Fruit fly (Drosophila melanogaster) whole organism, embryonic: ENCODE measurements around the gene anox.
A peak's percentile ranks its signal among the peaks of the same experiment; 100 is the strongest.

ENCODE experiments used
- Ada2b ChIP-seq: fragments of 200-800 bp; sonication (Bioruptor generic); IDR thresholded peaks from 2 replicates; pipeline ENCODE4 v1.3.6; 2022; ENCODE audit warnings: missing biosample characterization, missing genetic modification characterization
- B-H1 ChIP-seq: fragments of 200-800 bp; sonication (Bioruptor generic); IDR thresholded peaks from 3 replicates; pipeline ENCODE4 v1.3.6; 2022; ENCODE audit warnings: missing biosample characterization, missing genetic modification characterization
- CG10366 ChIP-seq: fragments of 200-800 bp; sonication (Bioruptor generic); IDR thresholded peaks from 2 replicates; pipeline ENCODE4 v1.3.6; 2022; ENCODE audit warnings: missing biosample characterization, missing genetic modification characterization
- CG10959 ChIP-seq: fragments of 200-800 bp; sonication (Bioruptor generic); IDR thresholded peaks from 2 replicates; pipeline ENCODE4 v1.3.6; 2022; ENCODE audit warnings: missing biosample characterization, missing genetic modification characterization
- CG1233 ChIP-seq: fragments of 200-800 bp; sonication (Bioruptor generic); optimal IDR thresholded peaks from 4 replicates; lab custom pipeline; 2018; ENCODE audit warnings: missing biosample characterization, mild to moderate bottlenecking, missing genetic modification characterization
- CG12769 ChIP-seq: fragments of 200-800 bp; sonication (Bioruptor generic); optimal IDR thresholded peaks from 2 replicates; lab custom pipeline; 2019; ENCODE audit warnings: missing biosample characterization, mild to moderate bottlenecking, missing genetic modification characterization, moderate library complexity
- CG13775 ChIP-seq: fragments of 200-800 bp; sonication (Bioruptor generic); optimal IDR thresholded peaks from 3 replicates; lab custom pipeline; 2017; ENCODE audit warnings: missing biosample characterization, mild to moderate bottlenecking, missing genetic modification characterization
- CG14710 ChIP-seq: fragments of 200-800 bp; sonication (Bioruptor generic); optimal IDR thresholded peaks from 3 replicates; lab custom pipeline; 2019; ENCODE audit warnings: missing biosample characterization, mild to moderate bottlenecking, missing genetic modification characterization, moderate library complexity
- CG15269 ChIP-seq: fragments of 200-800 bp; sonication (Bioruptor generic); optimal IDR thresholded peaks from 2 replicates; lab custom pipeline; 2018; ENCODE audit warnings: missing biosample characterization, mild to moderate bottlenecking, missing genetic modification characterization, moderate library complexity
- CG15514 ChIP-seq: fragments of 200-800 bp; sonication (Bioruptor generic); optimal IDR thresholded peaks from 3 replicates; lab custom pipeline; 2017; ENCODE audit warnings: missing biosample characterization, missing genetic modification characterization, mild to moderate bottlenecking, moderate library complexity, missing genetic modification reagents
- CG17328 ChIP-seq: fragments of 200-800 bp; sonication (Bioruptor generic); IDR thresholded peaks from 2 replicates; pipeline ENCODE4 v1.3.6; 2022; ENCODE audit warnings: missing biosample characterization, missing genetic modification characterization
- CG31224 ChIP-seq: fragments of 200-800 bp; sonication (Bioruptor generic); IDR thresholded peaks from 2 replicates; pipeline ENCODE4 v1.3.6; 2022; ENCODE audit warnings: missing biosample characterization, missing genetic modification characterization
- CG3407 ChIP-seq: fragments of 200-800 bp; sonication (Bioruptor generic); optimal IDR thresholded peaks from 2 replicates; lab custom pipeline; 2018; ENCODE audit warnings: missing biosample characterization, mild to moderate bottlenecking, missing genetic modification characterization
- CG3995 ChIP-seq: fragments of 200-800 bp; sonication (Bioruptor generic); optimal IDR thresholded peaks from 3 replicates; lab custom pipeline; 2016; ENCODE audit warnings: missing biosample characterization, missing genetic modification characterization
- CG4282 ChIP-seq: fragments of 200-800 bp; sonication (Bioruptor generic); optimal IDR thresholded peaks from 2 replicates; lab custom pipeline; 2016; ENCODE audit warnings: missing biosample characterization, missing genetic modification characterization
- CG4707 ChIP-seq: fragments of 200-800 bp; sonication (Bioruptor generic); optimal IDR thresholded peaks from 2 replicates; lab custom pipeline; 2018; ENCODE audit warnings: missing biosample characterization, mild to moderate bottlenecking, missing genetic modification characterization, moderate library complexity
- CG6854 ChIP-seq: fragments of 200-800 bp; sonication (Bioruptor generic); optimal IDR thresholded peaks from 3 replicates; lab custom pipeline; 2017; ENCODE audit warnings: missing biosample characterization, mild to moderate bottlenecking, missing genetic modification characterization
- CG8359 ChIP-seq: fragments of 200-800 bp; sonication (Bioruptor generic); optimal IDR thresholded peaks from 2 replicates; lab custom pipeline; 2017; ENCODE audit warnings: missing biosample characterization, mild to moderate bottlenecking, missing genetic modification characterization, borderline replicate concordance
- CG8478 ChIP-seq: fragments of >200 bp; optimal IDR thresholded peaks from 2 replicates; lab custom pipeline; 2018
- CG8765 ChIP-seq: fragments of 200-800 bp; sonication (Bioruptor generic); IDR thresholded peaks from 2 replicates; pipeline ENCODE4 v1.3.6; 2022; ENCODE audit warnings: missing biosample characterization, missing genetic modification characterization
- Camta ChIP-seq: fragments of 200-800 bp; sonication (Bioruptor generic); optimal IDR thresholded peaks from 2 replicates; lab custom pipeline; 2016; ENCODE audit warnings: missing biosample characterization, missing genetic modification characterization
- Chrac-16 ChIP-seq: fragments of 200-800 bp; sonication (Bioruptor generic); optimal IDR thresholded peaks from 3 replicates; lab custom pipeline; 2016; ENCODE audit warnings: missing biosample characterization, missing genetic modification characterization
- Dad ChIP-seq: fragments of 200-800 bp; sonication (Bioruptor generic); optimal IDR thresholded peaks from 3 replicates; lab custom pipeline; 2016; ENCODE audit warnings: missing biosample characterization, missing genetic modification characterization
- NK7.1 ChIP-seq: fragments of 200-800 bp; sonication (Bioruptor generic); optimal IDR thresholded peaks from 3 replicates; lab custom pipeline; 2016; ENCODE audit warnings: missing biosample characterization, missing genetic modification characterization
- Opbp ChIP-seq: fragments of 200-800 bp; sonication (Bioruptor generic); IDR thresholded peaks from 3 replicates; pipeline ENCODE4 v1.3.6; 2022; ENCODE audit warnings: missing biosample characterization, missing genetic modification characterization; ENCODE audit not compliant: partially characterized antibody
- Sry-β ChIP-seq: fragments of 200-800 bp; sonication (Bioruptor generic); optimal IDR thresholded peaks from 2 replicates; lab custom pipeline; 2018; ENCODE audit warnings: missing biosample characterization, mild to moderate bottlenecking, missing genetic modification characterization, moderate library complexity
- Xrp1 ChIP-seq: fragments of 200-800 bp; sonication (Bioruptor generic); IDR thresholded peaks from 2 replicates; pipeline ENCODE4 v1.3.6; 2022; ENCODE audit warnings: missing biosample characterization, missing genetic modification characterization
- ab ChIP-seq: fragments of 200-800 bp; sonication (Bioruptor generic); optimal IDR thresholded peaks from 2 replicates; lab custom pipeline; 2016; ENCODE audit warnings: missing biosample characterization, missing genetic modification characterization
- ap ChIP-seq: fragments of 200-800 bp; sonication (Bioruptor generic); IDR thresholded peaks from 2 replicates; pipeline ENCODE4 v1.3.6; 2022; ENCODE audit warnings: missing biosample characterization, missing genetic modification characterization
- ash1 ChIP-seq: fragments of 200-800 bp; sonication (Bioruptor generic); optimal IDR thresholded peaks from 2 replicates; lab custom pipeline; 2018; ENCODE audit warnings: missing biosample characterization, mild to moderate bottlenecking, missing genetic modification characterization
- bsh ChIP-seq, 2 experiments: fragments of 200-800 bp; sonication (Bioruptor generic); optimal IDR thresholded peaks; 2 replicates each; lab custom pipeline; 2017 to 2018; ENCODE audit warnings: mild to moderate bottlenecking in 2 of 2, missing biosample characterization in 2 of 2, missing genetic modification characterization in 2 of 2, moderate library complexity in 1 of 2
- btn ChIP-seq: fragments of 200-800 bp; sonication (Bioruptor generic); optimal IDR thresholded peaks from 2 replicates; lab custom pipeline; 2016; ENCODE audit warnings: missing biosample characterization, missing genetic modification characterization
- caup ChIP-seq: fragments of 200-800 bp; sonication (Bioruptor generic); optimal IDR thresholded peaks from 3 replicates; lab custom pipeline; 2017; ENCODE audit warnings: missing biosample characterization, mild to moderate bottlenecking, missing genetic modification characterization, moderate library complexity; ENCODE audit not compliant: severe bottlenecking
- chn ChIP-seq: fragments of 200-800 bp; sonication (Bioruptor generic); optimal IDR thresholded peaks from 2 replicates; lab custom pipeline; 2016; ENCODE audit warnings: missing biosample characterization, missing genetic modification characterization
- dmrt99B ChIP-seq: fragments of 200-800 bp; sonication (Bioruptor generic); optimal IDR thresholded peaks from 2 replicates; lab custom pipeline; 2018; ENCODE audit warnings: missing biosample characterization, mild to moderate bottlenecking, missing genetic modification characterization, moderate library complexity
- fd96Cb ChIP-seq: fragments of 200-800 bp; sonication (Bioruptor generic); optimal IDR thresholded peaks from 2 replicates; lab custom pipeline; 2018; ENCODE audit warnings: missing biosample characterization, mild to moderate bottlenecking, missing genetic modification characterization, moderate library complexity
- fu2 ChIP-seq: fragments of 200-800 bp; sonication (Bioruptor generic); optimal IDR thresholded peaks from 2 replicates; lab custom pipeline; 2016; ENCODE audit warnings: missing biosample characterization, missing genetic modification characterization
- hbn ChIP-seq: fragments of 200-800 bp; sonication (Bioruptor generic); IDR thresholded peaks from 2 replicates; pipeline ENCODE4 v1.3.6; 2022; ENCODE audit warnings: missing biosample characterization, missing genetic modification characterization; ENCODE audit not compliant: partially characterized antibody
- lbe ChIP-seq: fragments of 200-800 bp; sonication (Bioruptor generic); optimal IDR thresholded peaks from 2 replicates; lab custom pipeline; 2016; ENCODE audit warnings: missing biosample characterization, mild to moderate bottlenecking, missing genetic modification characterization
- mld ChIP-seq: fragments of 200-800 bp; sonication (Bioruptor generic); IDR thresholded peaks from 3 replicates; pipeline ENCODE4 v1.3.6; 2022; ENCODE audit warnings: missing biosample characterization, missing genetic modification characterization; ENCODE audit not compliant: partially characterized antibody
- nerfin-1 ChIP-seq: fragments of 200-800 bp; sonication (Bioruptor generic); optimal IDR thresholded peaks from 3 replicates; lab custom pipeline; 2019; ENCODE audit warnings: missing biosample characterization, mild to moderate bottlenecking, missing genetic modification characterization, moderate library complexity
- otp ChIP-seq: fragments of 200-800 bp; sonication (Bioruptor generic); IDR thresholded peaks from 3 replicates; pipeline ENCODE4, ENCODE4 v1.3.6; 2022; ENCODE audit warnings: missing biosample characterization, missing genetic modification characterization
- prd ChIP-seq, 3 experiments: fragments of >200 bp in 2 of 3; fragments of 200-800 bp in 1 of 3; sonication (Bioruptor generic) in 1 of 3; optimal IDR thresholded peaks in 2 of 3; IDR thresholded peaks in 1 of 3; 2 replicates in 2 of 3; 3 replicates in 1 of 3; pipeline versions ENCODE4 v1.3.6 to Lab custom; 2017 to 2022; ENCODE audit warnings: missing biosample characterization in 1 of 3, missing genetic modification characterization in 1 of 3
- sc ChIP-seq, 3 experiments: fragments of >200 bp in 2 of 3; fragments of 200-800 bp in 1 of 3; sonication (Bioruptor generic) in 1 of 3; optimal IDR thresholded peaks; 2 replicates in 2 of 3; 3 replicates in 1 of 3; lab custom pipeline; 2017; ENCODE audit warnings: mild to moderate bottlenecking in 1 of 3, missing biosample characterization in 1 of 3, missing genetic modification characterization in 1 of 3, missing genetic modification reagents in 1 of 3
- slp2 ChIP-seq: fragments of 200-800 bp; sonication (Bioruptor generic); optimal IDR thresholded peaks from 2 replicates; lab custom pipeline; 2016; ENCODE audit warnings: missing biosample characterization, missing genetic modification characterization
- ssp ChIP-seq: fragments of 200-800 bp; sonication (Bioruptor generic); IDR thresholded peaks from 2 replicates; pipeline ENCODE4 v1.3.6; 2022; ENCODE audit warnings: missing biosample characterization, missing genetic modification characterization
- tna ChIP-seq: fragments of 200-800 bp; sonication (Bioruptor generic); IDR thresholded peaks from 2 replicates; pipeline ENCODE4 v1.3.6; 2022; ENCODE audit warnings: missing biosample characterization, missing genetic modification characterization; ENCODE audit not compliant: partially characterized antibody
- tx ChIP-seq: fragments of 200-800 bp; sonication (Bioruptor generic); optimal IDR thresholded peaks from 2 replicates; lab custom pipeline; 2016; ENCODE audit warnings: missing biosample characterization, missing genetic modification characterization

The anox gene

dm6 chrX:21367363-21368072 is 48.4 kb upstream of the anox start (continued):
- TF ChIP-seq tna (GFP tag; lab: Robert Waterston, UW), result no peak
- TF ChIP-seq CG4282, result peak; percentile 90
- TF ChIP-seq dmrt99B, result peak; percentile 99
- peak; percentile 86 for TF ChIP-seq CG10959 (GFP tag; lab: Robert Waterston, UW)
- TF ChIP-seq nerfin-1 (tag; lab: Kevin White, UChicago), result peak; percentile 97
- TF ChIP-seq NK7.1, result peak; percentile 93
- peak; percentile 96 for TF ChIP-seq Ada2b (GFP tag; lab: Robert Waterston, UW)
- TF ChIP-seq ap (GFP tag; lab: Robert Waterston, UW), result peak; percentile 91
- TF ChIP-seq CG8359 (GFP tag; lab: Kevin White, UChicago), result peak; percentile 91
- peak; percentile 96 for TF ChIP-seq CG6854
- peak; percentile 96 for TF ChIP-seq fu2 (GFP tag; lab: Kevin White, UChicago)
- TF ChIP-seq hbn (GFP tag; lab: Robert Waterston, UW), result no peak
- TF ChIP-seq sc (optimal IDR thresholded peaks at IDR 0.05; lab: Kevin White, UChicago), result no peak
- peak; percentile 95 for TF ChIP-seq sc (GFP tag; optimal IDR thresholded peaks at IDR 0.05; lab: Kevin White, UChicago)
- peak; percentile 94 for TF ChIP-seq slp2 (GFP tag; lab: Kevin White, UChicago)
- TF ChIP-seq Camta (GFP tag; lab: Kevin White, UChicago), result peak; percentile 97
- no peak for TF ChIP-seq mld
- peak; percentile 97 for TF ChIP-seq bsh (GFP tag; optimal IDR thresholded peaks at IDR 0.05; lab: Kevin White, UChicago)
- peak; percentile 97 for TF ChIP-seq CG1233 (GFP tag; lab: Kevin White, UChicago)
- peak; percentile 90 for TF ChIP-seq ssp (GFP tag; lab: Robert Waterston, UW)
- TF ChIP-seq CG8765 (GFP tag; lab: Robert Waterston, UW), result peak; percentile 92
- TF ChIP-seq ab (GFP tag; lab: Kevin White, UChicago), result peak; percentile 71
- peak; percentile 94 for TF ChIP-seq CG15514 (GFP tag; lab: Kevin White, UChicago)
- TF ChIP-seq CG12769 (tag; lab: Kevin White, UChicago), result peak; percentile 95
- TF ChIP-seq tx, result peak; percentile 95
- TF ChIP-seq Sry-β (GFP tag; lab: Kevin White, UChicago), result peak; percentile 62
- peak; percentile 96 for TF ChIP-seq chn
- peak; percentile 99 for TF ChIP-seq CG15269 (tag; lab: Kevin White, UChicago)
- peak; percentile 92 for TF ChIP-seq lbe
- peak; percentile 98 for TF ChIP-seq fd96Cb (tag; lab: Kevin White, UChicago)
- TF ChIP-seq CG13775 (GFP tag; lab: Kevin White, UChicago), result peak; percentile 98
- peak; percentile 93 for TF ChIP-seq CG17328
- TF ChIP-seq CG3995 (GFP tag; lab: Kevin White, UChicago), result peak; percentile 80
- TF ChIP-seq CG4707 (GFP tag; lab: Kevin White, UChicago), result peak; percentile 99
- TF ChIP-seq otp (GFP tag; lab: Robert Waterston, UW), result peak; percentile 86; the same call in 2 of the 3 replicates
- TF ChIP-seq CG8478, result no peak
- peak; percentile 98 for TF ChIP-seq caup (GFP tag; lab: Kevin White, UChicago)
- peak; percentile 97 for TF ChIP-seq Chrac-16 (GFP tag; lab: Kevin White, UChicago)
- peak; percentile 95 for TF ChIP-seq CG14710
- TF ChIP-seq prd (optimal IDR thresholded peaks at IDR 0.05; lab: Kevin White, UChicago), result no peak
- peak; percentile 96 for TF ChIP-seq prd (GFP tag; IDR thresholded peaks at IDR 0.05; lab: Robert Waterston, UW)
- TF ChIP-seq CG31224 (GFP tag; lab: Robert Waterston, UW), result peak; percentile 92
- TF ChIP-seq B-H1 (GFP tag; lab: Robert Waterston, UW), result peak; percentile 94
- peak; percentile 95 for TF ChIP-seq CG3407
- peak; percentile 96 for TF ChIP-seq Xrp1 (GFP tag; lab: Robert Waterston, UW)
- peak; percentile 95 for TF ChIP-seq CG10366
- peak; percentile 93 for TF ChIP-seq Dad (GFP tag; lab: Kevin White, UChicago)
- no peak for TF ChIP-seq Opbp (GFP tag; lab: Robert Waterston, UW)
- TF ChIP-seq btn (GFP tag; lab: Kevin White, UChicago), result peak; percentile 86
- TF ChIP-seq ash1, result peak; percentile 49
